Worm (Caenorhabditis elegans): ENCODE measurements around the gene sre-30.

sre-30 gene

DNA sequence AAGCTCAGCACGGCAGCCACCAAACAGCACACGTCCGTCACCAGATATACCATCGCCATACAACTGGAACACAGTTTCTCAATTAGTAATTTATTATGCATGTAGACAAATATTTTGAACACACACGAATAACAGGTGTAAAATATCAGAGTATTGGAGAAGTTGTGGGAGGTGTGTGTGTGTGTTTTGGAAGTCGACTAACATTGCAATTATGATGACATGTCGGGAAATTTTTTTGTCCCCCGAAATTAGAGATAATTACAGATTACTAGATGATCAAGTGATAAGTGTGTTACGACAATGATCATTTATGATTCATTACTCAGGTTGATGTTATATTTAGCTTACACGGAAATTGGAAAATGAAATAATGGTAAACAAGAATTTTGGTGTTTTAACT, 23.4 kb upstream of the sre-30 start, which contains the start of gene Y57A10C.8:
Gene Y57A10C.8 (minus strand): TSS at position 101 of the 400 bp plus-strand sequence.
- TF ChIP-seq ztf-4 (tag; optimal IDR thresholded peaks at IDR 0.05) (no peak), nhr-77 (tag; optimal IDR thresholded peaks at IDR 0.05) (no peak), elt-3 (tag; optimal IDR thresholded peaks at IDR 0.05) (no peak), mab-5 (tag; optimal IDR thresholded peaks at IDR 0.05) (no peak), snpc-4 (tag; optimal IDR thresholded peaks at IDR 0.05) (no peak), lin-11 (tag; optimal IDR thresholded peaks at IDR 0.05) (no peak), R02D3.7 (tag; optimal IDR thresholded peaks at IDR 0.05) (no peak), egl-27 (tag; optimal IDR thresholded peaks at IDR 0.05) (no peak), unc-39 (tag; optimal IDR thresholded peaks at IDR 0.05) (no peak), ZK546.5 (tag; optimal IDR thresholded peaks at IDR 0.05) (no peak), crh-2 (tag; optimal IDR thresholded peaks at IDR 0.05) (no peak), nhr-25 (tag; optimal IDR thresholded peaks at IDR 0.05) (no peak), nhr-129 (tag; optimal IDR thresholded peaks at IDR 0.05) (no peak), lin-39 (tag; optimal IDR thresholded peaks at IDR 0.05) (no peak)

- TF ChIP-seq mab-5 (tag; optimal IDR thresholded peaks at IDR 0.05) (no peak), elt-3 (tag; optimal IDR thresholded peaks at IDR 0.05) (no peak), unc-39 (tag; optimal IDR thresholded peaks at IDR 0.05) (no peak), R02D3.7 (tag; optimal IDR thresholded peaks at IDR 0.05) (no peak), sma-3 (GFP tag; optimal IDR thresholded peaks at IDR 0.05) (peak; percentile 28), fos-1 (tag; optimal IDR thresholded peaks at IDR 0.05) (peak; percentile 65), dmd-4 (tag; optimal IDR thresholded peaks at IDR 0.05) (no peak), lin-13 (GFP tag; optimal IDR thresholded peaks at IDR 0.05) (no peak), nhr-23 (tag; optimal IDR thresholded peaks at IDR 0.05) (no peak), F13H6.1 (tag; optimal IDR thresholded peaks at IDR 0.05) (no peak), sma-9 (GFP tag; optimal IDR thresholded peaks at IDR 0.05) (peak; percentile 57), sma-9 (tag; optimal IDR thresholded peaks at IDR 0.05) (no peak), crh-2 (tag; optimal IDR thresholded peaks at IDR 0.05) (peak; percentile 59), ztf-4 (tag; optimal IDR thresholded peaks at IDR 0.05) (no peak), nhr-237 (tag; optimal IDR thresholded peaks at IDR 0.05) (no peak), alr-1 (tag; optimal IDR thresholded peaks at IDR 0.05) (no peak), peb-1 (tag; optimal IDR thresholded peaks at IDR 0.05) (no peak), C34F6.9 (tag; optimal IDR thresholded peaks at IDR 0.05) (no peak), zag-1 (tag; optimal IDR thresholded peaks at IDR 0.05) (no peak), mdl-1 (tag; optimal IDR thresholded peaks at IDR 0.05) (no peak), elt-1 (tag; optimal IDR thresholded peaks at IDR 0.05) (no peak), ama-1 (optimal IDR thresholded peaks at IDR 0.05) (no peak), ztf-11 (tag; optimal IDR thresholded peaks at IDR 0.05) (no peak), sem-4 (tag; optimal IDR thresholded peaks at IDR 0.05) (no peak), ZK546.5 (tag; optimal IDR thresholded peaks at IDR 0.05) (no peak), egl-27 (tag; optimal IDR thresholded peaks at IDR 0.05) (no peak), snpc-4 (tag; optimal IDR thresholded peaks at IDR 0.05) (no peak), mbf-1 (tag; optimal IDR thresholded peaks at IDR 0.05) (no peak), ceh-82 (tag; optimal IDR thresholded peaks at IDR 0.05) (no peak), nhr-21 (tag; optimal IDR thresholded peaks at IDR 0.05) (no peak), unc-62 (GFP tag; optimal IDR thresholded peaks at IDR 0.05) (no peak), nhr-77 (tag; optimal IDR thresholded peaks at IDR 0.05) (no peak), lsy-2 (tag; optimal IDR thresholded peaks at IDR 0.05) (no peak), skn-1 (tag; optimal IDR thresholded peaks at IDR 0.05) (no peak), lin-11 (tag; optimal IDR thresholded peaks at IDR 0.05) (no peak), aly-2 (tag; optimal IDR thresholded peaks at IDR 0.05) (no peak), Y55F3AM.14 (GFP tag; optimal IDR thresholded peaks at IDR 0.05) (no peak), gmeb-1 (tag; optimal IDR thresholded peaks at IDR 0.05) (peak; percentile 37)
These were observed 19.4 kb upstream of the sre-30 start, which contains the start of gene daf-22 for ce11 chrII:12425644-12426222. TSS of gene daf-22 (minus strand) at chrII:12425694.

DNA sequence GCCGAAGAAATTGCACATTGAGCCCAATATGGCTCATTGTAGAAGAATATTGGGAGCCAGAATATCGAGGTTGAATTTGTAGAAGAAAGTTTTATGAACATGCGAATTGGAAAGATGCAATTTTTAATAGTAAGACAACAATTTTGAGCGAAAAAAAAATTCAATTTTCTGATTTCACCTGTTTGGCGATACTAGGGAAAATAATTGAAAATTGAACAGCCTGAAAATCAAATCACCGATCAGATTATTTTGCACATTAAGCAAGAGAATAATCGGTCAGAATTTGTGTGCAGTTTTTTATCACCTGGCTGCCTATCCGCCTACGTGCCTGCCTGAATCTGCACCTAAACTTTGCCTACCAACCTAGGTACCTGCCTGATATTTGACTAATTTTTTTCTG, 14.2 kb upstream of the sre-30 start, which contains the start of gene sre-26:
Gene sre-26 (minus strand): TSS at position 101 of the 400 bp plus-strand sequence.
- TF ChIP-seq ztf-1 (GFP tag; conservative IDR thresholded peaks at IDR 0.05) (no peak), lin-11 (tag; optimal IDR thresholded peaks at IDR 0.05) (no peak), lin-13 (GFP tag; optimal IDR thresholded peaks at IDR 0.05) (no peak), mbf-1 (tag; optimal IDR thresholded peaks at IDR 0.05) (no peak), ama-1 (optimal IDR thresholded peaks at IDR 0.05) (no peak), mdl-1 (tag; optimal IDR thresholded peaks at IDR 0.05) (no peak), ZK546.5 (tag; optimal IDR thresholded peaks at IDR 0.05) (no peak), C34F6.9 (tag; optimal IDR thresholded peaks at IDR 0.05) (no peak), unc-55 (GFP tag; optimal IDR thresholded peaks at IDR 0.05) (no peak)
